Fruit fly (Drosophila melanogaster) whole organism, larva: Measurements from ENCODE around the gene CG15208.
"Not testable (repeated sequence)": the region's sequence is repeated elsewhere in the genome, so short reads cannot be mapped to it uniquely, and the experiment has no call there.

ENCODE experiments used
- noc ChIP-seq: fragments of 200-800 bp; sonication (Bioruptor generic); optimal IDR thresholded peaks from 3 replicates; lab custom pipeline; 2019; ENCODE audit warnings: missing biosample characterization, mild to moderate bottlenecking, missing genetic modification characterization, moderate library complexity

CG15208 gene

dm6 chrX:10905047-10905446 lies 5.3 kb downstream of the CG15208 start:
- TF ChIP-seq noc (tag; lab: Kevin White, UChicago) = no peak

- no peak for TF ChIP-seq noc (tag; lab: Kevin White, UChicago)
Observed at dm6 chrX:10905467-10905866, 5.7 kb downstream of the CG15208 start, which contains the start of gene CG43901. Gene CG43901, plus strand, starts transcription at chrX:10905767.

DNA sequence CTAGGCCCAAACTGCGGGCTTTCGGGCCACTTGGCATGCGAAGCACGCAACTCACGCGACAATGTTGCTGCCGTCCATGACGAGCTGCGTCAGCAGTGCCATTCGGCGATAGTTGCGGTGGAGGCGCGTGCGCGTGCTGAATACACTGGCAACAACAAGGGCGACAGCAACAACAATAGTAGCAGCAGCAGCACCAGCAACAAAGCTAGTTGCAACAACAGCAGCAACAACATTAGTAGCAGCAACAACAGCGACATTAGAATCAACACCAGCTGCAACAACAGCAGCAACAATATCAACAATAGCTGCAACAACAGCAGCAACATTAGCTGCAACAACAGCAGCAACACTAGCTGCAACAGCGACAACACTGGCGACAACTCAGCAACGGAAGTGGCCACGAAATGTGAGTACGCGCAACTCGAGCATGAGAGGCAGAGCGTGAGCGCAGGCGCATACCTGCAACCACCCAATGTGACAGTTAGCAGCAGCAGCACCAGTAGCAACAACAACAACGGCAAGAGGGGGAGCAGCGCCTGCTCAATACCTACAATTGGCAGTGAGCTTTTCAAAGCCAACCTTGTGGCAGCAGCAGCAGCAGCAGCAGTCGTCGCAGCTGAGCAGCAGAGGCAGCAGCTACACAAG lies 6.6 kb downstream of the CG15208 start:
- TF ChIP-seq noc (tag; lab: Kevin White, UChicago) = no peak

DNA sequence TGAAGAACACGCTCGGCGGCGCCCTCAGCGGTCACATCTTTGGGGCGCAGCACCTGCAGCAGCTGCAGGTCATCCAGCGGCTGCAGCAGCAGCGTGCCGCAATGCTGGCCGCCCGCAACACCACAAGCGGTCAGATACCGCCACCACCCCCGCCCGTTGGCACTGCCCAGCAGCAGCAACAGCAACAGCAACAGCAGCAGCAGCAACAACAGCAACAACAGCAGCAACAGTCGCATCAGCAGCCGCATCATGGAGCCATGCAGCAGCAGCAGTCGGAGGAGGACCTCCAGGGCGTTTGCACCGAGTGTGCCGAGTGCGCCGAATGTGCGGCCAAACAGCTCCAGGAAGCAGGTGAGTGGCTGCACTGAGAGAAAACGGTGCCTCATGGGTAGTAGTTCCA lies 12.8 kb downstream of the CG15208 start:
- no peak for TF ChIP-seq noc (tag; lab: Kevin White, UChicago)

- no peak for TF ChIP-seq noc (tag; lab: Kevin White, UChicago)
Observed at dm6 chrX:10921665-10922064, 21.9 kb downstream of the CG15208 start.

DNA sequence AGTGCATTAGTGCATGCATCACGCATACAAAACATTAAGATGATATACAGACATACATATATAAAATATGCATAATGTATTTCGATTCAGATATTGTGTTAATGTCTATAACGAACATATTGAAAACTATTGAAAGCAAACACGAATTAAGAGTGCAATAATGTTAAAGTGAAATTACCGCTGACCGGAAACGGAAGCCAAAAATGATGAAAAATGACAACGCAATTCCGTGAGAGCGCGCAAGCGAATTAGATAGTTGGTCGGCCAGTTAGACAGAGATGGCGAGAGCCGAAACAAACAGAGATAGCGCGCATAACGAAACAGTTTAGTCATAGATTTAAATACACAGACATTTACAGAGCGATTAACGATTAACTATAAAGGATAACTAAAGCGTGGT lies 22.4 kb downstream of the CG15208 start:
- TF ChIP-seq noc (tag; lab: Kevin White, UChicago) = no peak

DNA sequence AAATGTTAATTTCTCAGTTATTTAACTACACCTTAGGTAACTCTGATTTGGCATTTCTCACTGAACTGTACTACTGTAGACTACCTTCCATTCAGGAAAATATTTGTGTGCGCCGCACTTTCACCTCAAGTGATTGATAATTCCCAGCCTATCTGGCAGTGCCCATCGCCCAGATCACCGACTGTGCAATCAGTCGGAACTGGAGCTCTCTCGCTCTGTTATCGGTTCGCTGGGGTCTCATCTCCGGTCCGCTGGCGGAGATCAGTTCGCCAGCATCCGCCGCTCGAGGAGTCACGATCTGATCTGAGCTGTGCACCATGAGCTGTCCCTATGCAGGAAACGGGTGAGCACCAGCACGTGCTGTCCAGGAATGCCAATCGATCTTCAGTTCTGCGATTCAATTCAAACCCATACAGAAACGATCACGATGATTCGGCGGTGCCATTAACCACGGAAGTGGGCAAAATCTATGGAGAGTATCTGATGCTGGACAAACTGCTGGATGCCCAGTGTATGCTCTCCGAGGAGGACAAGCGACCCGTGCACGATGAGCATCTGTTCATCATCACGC lies 24.0 kb downstream of the CG15208 start, which contains the start of gene v:
Gene v (plus strand): TSS at position 262 of the 571 bp plus-strand sequence.
- no peak for TF ChIP-seq noc (tag; lab: Kevin White, UChicago)

DNA sequence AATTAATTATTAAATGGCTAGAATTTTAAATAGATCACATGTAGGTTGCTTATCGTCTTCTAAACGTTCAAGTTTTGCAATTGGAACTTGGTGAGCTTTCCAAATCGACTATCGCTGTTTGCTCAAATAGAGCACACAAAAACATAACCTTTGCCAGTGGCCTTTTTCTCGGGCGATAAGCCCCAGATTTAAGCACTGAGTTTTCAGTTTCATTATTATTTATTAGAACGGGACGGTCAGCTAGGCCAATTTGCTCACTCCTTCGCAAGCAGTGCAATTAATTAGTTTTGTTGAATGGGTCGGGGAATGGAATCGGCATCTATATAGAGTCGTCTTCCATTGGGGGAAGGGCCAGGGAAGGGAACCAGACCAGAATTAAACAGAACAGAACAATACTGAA lies 26.5 kb downstream of the CG15208 start:
- TF ChIP-seq noc (tag; lab: Kevin White, UChicago) = peak; percentile 33

DNA sequence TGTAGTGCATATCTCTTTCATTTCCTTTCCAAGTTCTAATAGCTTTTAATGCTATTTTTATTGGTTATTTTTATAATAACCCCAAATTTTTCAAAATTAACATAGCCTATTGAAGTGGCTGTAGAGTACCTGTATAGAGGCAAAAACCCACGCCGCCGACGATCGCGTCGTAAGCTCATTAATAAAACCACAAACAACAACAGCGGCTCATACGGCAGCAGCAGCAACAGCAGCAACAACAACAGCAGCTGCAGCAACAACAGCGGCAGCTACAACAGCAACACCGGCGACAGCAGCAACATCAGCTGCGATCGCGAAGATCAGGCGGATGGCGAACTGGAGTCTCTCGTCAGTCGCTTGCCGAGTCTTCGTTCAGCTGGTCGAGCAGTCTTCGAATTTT lies 27.3 kb downstream of the CG15208 start, which contains the start of gene CG2145:
Gene CG2145 (plus strand): TSS at position 290 of the 400 bp plus-strand sequence.
- peak; percentile 27 for TF ChIP-seq noc (tag; lab: Kevin White, UChicago)

- TF ChIP-seq noc (tag; lab: Kevin White, UChicago) = no peak
Observed at dm6 chrX:10929613-10930012, 29.8 kb downstream of the CG15208 start.

dm6 chrX:10930553-10931092 lies 30.9 kb downstream of the CG15208 start, which contains the start of gene Myo10A:
Gene Myo10A, plus strand, starts transcription at chrX:10930840.
- TF ChIP-seq noc (tag; lab: Kevin White, UChicago) = no peak

DNA sequence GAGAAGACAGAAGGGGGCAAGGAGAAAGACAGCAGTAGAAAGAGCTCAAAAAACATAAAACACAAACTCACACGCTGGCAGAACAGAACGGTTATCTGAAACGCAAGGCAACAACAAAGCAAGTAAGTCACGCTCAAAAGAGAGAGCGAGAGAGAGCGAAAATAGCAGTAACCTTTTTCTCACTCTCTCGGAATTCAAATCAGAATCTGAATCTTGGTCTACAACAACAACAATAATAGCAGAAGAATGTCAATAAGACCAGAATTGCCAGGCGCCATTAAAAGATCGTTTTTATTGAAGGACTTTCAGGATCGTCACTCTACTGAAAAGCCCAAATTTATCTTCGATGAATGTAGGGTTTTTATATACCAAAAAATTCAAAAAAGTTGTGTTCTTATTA lies 31.5 kb downstream of the CG15208 start:
- no peak for TF ChIP-seq noc (tag; lab: Kevin White, UChicago)

- no peak for TF ChIP-seq noc (tag; lab: Kevin White, UChicago)
Observed at dm6 chrX:10932300-10932699, 32.5 kb downstream of the CG15208 start.

- TF ChIP-seq noc (tag; lab: Kevin White, UChicago) = no peak
Observed at dm6 chrX:10933776-10934175, 34.0 kb downstream of the CG15208 start.

dm6 chrX:10935587-10935986 lies 35.8 kb downstream of the CG15208 start:
- TF ChIP-seq noc (tag; lab: Kevin White, UChicago) = no peak

DNA sequence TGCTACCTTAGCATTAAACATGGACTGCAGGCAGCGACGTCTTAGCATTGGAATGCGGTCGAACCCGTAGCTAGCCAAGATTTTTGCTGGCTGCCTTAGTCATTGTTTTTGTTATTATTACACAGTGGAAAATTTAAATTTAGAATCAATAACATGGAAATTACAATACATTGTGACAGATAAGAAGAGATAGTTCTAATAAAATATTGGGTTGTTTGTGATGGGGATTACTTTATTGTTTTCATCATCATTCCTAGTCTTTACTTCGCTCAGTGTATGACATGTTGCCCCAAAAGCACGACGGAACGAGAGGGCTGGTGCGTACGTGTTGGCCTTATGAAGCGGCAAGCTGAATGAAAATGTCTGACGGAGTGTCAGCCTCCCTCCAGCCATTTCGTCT lies 36.8 kb downstream of the CG15208 start:
- peak; percentile 77 for TF ChIP-seq noc (tag; lab: Kevin White, UChicago)

- not testable (repeated sequence) for TF ChIP-seq noc (tag; lab: Kevin White, UChicago)
Observed at dm6 chrX:10950930-10951329, 51.2 kb downstream of the CG15208 start, which contains the start of gene Rab9Fa. Gene Rab9Fa, minus strand, starts transcription at chrX:10951030.
